Fruit fly (Drosophila melanogaster) whole organism, prepupa: ENCODE data around the gene Prp4k.

Experiments
- Blimp-1 ChIP-seq: fragments of 200-800 bp; sonication (Bioruptor generic); optimal IDR thresholded peaks from 3 replicates; lab custom pipeline; 2017; ENCODE audit warnings: missing biosample characterization, missing genetic modification characterization, mild to moderate bottlenecking, moderate library complexity, missing genetic modification reagents
- CG10669 ChIP-seq: fragments of 200-800 bp; sonication (Bioruptor generic); optimal IDR thresholded peaks from 3 replicates; lab custom pipeline; 2018; ENCODE audit warnings: missing biosample characterization, mild to moderate bottlenecking, missing genetic modification characterization, moderate library complexity
- CG11762 ChIP-seq: fragments of 200-800 bp; sonication (Bioruptor generic); optimal IDR thresholded peaks from 3 replicates; lab custom pipeline; 2016; ENCODE audit warnings: missing biosample characterization, missing genetic modification characterization; ENCODE audit not compliant: insufficient read depth
- CG11902 ChIP-seq: fragments of 200-800 bp; sonication (Bioruptor generic); optimal IDR thresholded peaks from 3 replicates; lab custom pipeline; 2016; ENCODE audit warnings: missing biosample characterization, missing genetic modification characterization
- CG15336 ChIP-seq: fragments of 200-800 bp; sonication (Bioruptor generic); IDR thresholded peaks from 2 replicates; pipeline ENCODE4 v1.3.6; 2022; ENCODE audit warnings: missing biosample characterization, missing genetic modification characterization
- CG1621 ChIP-seq: fragments of 200-800 bp; sonication (Bioruptor generic); optimal IDR thresholded peaks from 3 replicates; lab custom pipeline; 2018; ENCODE audit warnings: missing biosample characterization, mild to moderate bottlenecking, missing genetic modification characterization
- CG16779 ChIP-seq: fragments of 200-800 bp; sonication (Bioruptor generic); optimal IDR thresholded peaks from 3 replicates; lab custom pipeline; 2017; ENCODE audit warnings: missing biosample characterization, mild to moderate bottlenecking, missing genetic modification characterization
- CG31627 ChIP-seq: fragments of 200-800 bp; sonication (Bioruptor generic); optimal IDR thresholded peaks from 3 replicates; lab custom pipeline; 2016; ENCODE audit warnings: missing biosample characterization, missing genetic modification characterization
- CG32006 ChIP-seq: fragments of 200-800 bp; sonication (Bioruptor generic); optimal IDR thresholded peaks from 3 replicates; lab custom pipeline; 2017; ENCODE audit warnings: missing biosample characterization, mild to moderate bottlenecking, missing genetic modification characterization
- CG34406 ChIP-seq: fragments of 200-800 bp; sonication (Bioruptor generic); optimal IDR thresholded peaks from 3 replicates; lab custom pipeline; 2016; ENCODE audit warnings: missing biosample characterization, missing genetic modification characterization
- CG3919 ChIP-seq: fragments of 200-800 bp; sonication (Bioruptor generic); optimal IDR thresholded peaks from 3 replicates; lab custom pipeline; 2016; ENCODE audit warnings: missing biosample characterization, missing genetic modification characterization
- CG6163 ChIP-seq: fragments of 200-800 bp; sonication (Bioruptor generic); IDR thresholded peaks from 3 replicates; pipeline ENCODE4 v1.3.6; 2022; ENCODE audit warnings: missing biosample characterization, missing genetic modification characterization
- CG6276 ChIP-seq: fragments of 200-800 bp; sonication (Bioruptor generic); optimal IDR thresholded peaks from 2 replicates; lab custom pipeline; 2017; ENCODE audit warnings: missing biosample characterization, mild to moderate bottlenecking, missing genetic modification characterization
- CG6808 ChIP-seq: fragments of 200-800 bp; sonication (Bioruptor generic); optimal IDR thresholded peaks from 3 replicates; lab custom pipeline; 2017; ENCODE audit warnings: missing biosample characterization, missing genetic modification characterization, mild to moderate bottlenecking, moderate library complexity, missing genetic modification reagents
- CG6854 ChIP-seq: fragments of 200-800 bp; sonication (Bioruptor generic); optimal IDR thresholded peaks from 2 replicates; lab custom pipeline; 2017; ENCODE audit warnings: missing biosample characterization, mild to moderate bottlenecking, missing genetic modification characterization
- CG7368 ChIP-seq: fragments of 200-800 bp; sonication (Bioruptor generic); optimal IDR thresholded peaks from 3 replicates; lab custom pipeline; 2016; ENCODE audit warnings: missing biosample characterization, missing genetic modification characterization
- CG8119 ChIP-seq: fragments of 200-800 bp; sonication (Bioruptor generic); IDR thresholded peaks from 3 replicates; pipeline ENCODE4 v1.3.6; 2022; ENCODE audit warnings: missing biosample characterization, missing genetic modification characterization
- CG8319 ChIP-seq: fragments of 200-800 bp; sonication (Bioruptor generic); optimal IDR thresholded peaks from 3 replicates; lab custom pipeline; 2016; ENCODE audit warnings: missing biosample characterization, missing genetic modification characterization
- CG8632 ChIP-seq: fragments of 200-800 bp; sonication (Bioruptor generic); optimal IDR thresholded peaks from 3 replicates; lab custom pipeline; 2016; ENCODE audit warnings: missing biosample characterization, missing genetic modification characterization
- Eip75B ChIP-seq: fragments of 200-800 bp; sonication (Bioruptor generic); optimal IDR thresholded peaks from 3 replicates; lab custom pipeline; 2016; ENCODE audit warnings: missing biosample characterization, missing genetic modification characterization
- Eip78C ChIP-seq: fragments of 200-800 bp; sonication (Bioruptor generic); peaks from one replicate; lab custom pipeline; 2016; ENCODE audit warnings: missing biosample characterization, missing genetic modification characterization
- Ets96B ChIP-seq: fragments of 200-800 bp; optimal IDR thresholded peaks from 2 replicates; lab custom pipeline; 2019; ENCODE audit warnings: missing biosample characterization, mild to moderate bottlenecking, missing genetic modification characterization, moderate library complexity
- Gug ChIP-seq: fragments of 200-800 bp; sonication (Bioruptor generic); IDR thresholded peaks from 2 replicates; pipeline ENCODE4 v1.3.6; 2022; ENCODE audit warnings: missing biosample characterization, missing genetic modification characterization
- Hr4 ChIP-seq: fragments of 200-800 bp; sonication (Bioruptor generic); optimal IDR thresholded peaks from 3 replicates; lab custom pipeline; 2016; ENCODE audit warnings: missing biosample characterization, missing genetic modification characterization
- Lpt ChIP-seq: fragments of 200-800 bp; sonication (Bioruptor generic); optimal IDR thresholded peaks from 3 replicates; lab custom pipeline; 2016; ENCODE audit warnings: missing biosample characterization, missing genetic modification characterization
- Met ChIP-seq: fragments of 200-800 bp; sonication (Bioruptor generic); optimal IDR thresholded peaks from 3 replicates; lab custom pipeline; 2016; ENCODE audit warnings: missing biosample characterization, missing genetic modification characterization
- OdsH ChIP-seq: fragments of 200-800 bp; sonication (Bioruptor generic); optimal IDR thresholded peaks from 3 replicates; lab custom pipeline; 2016; ENCODE audit warnings: missing biosample characterization, missing genetic modification characterization
- Smox ChIP-seq: fragments of 200-800 bp; sonication (Bioruptor generic); optimal IDR thresholded peaks from 3 replicates; lab custom pipeline; 2016; ENCODE audit warnings: missing biosample characterization, missing genetic modification characterization
- Sox102F ChIP-seq: fragments of 200-800 bp; sonication (Bioruptor generic); optimal IDR thresholded peaks from 2 replicates; lab custom pipeline; 2016; ENCODE audit warnings: missing biosample characterization, mild to moderate bottlenecking, missing genetic modification characterization
- achi ChIP-seq: fragments of 200-800 bp; sonication (Bioruptor generic); optimal IDR thresholded peaks from 3 replicates; lab custom pipeline; 2016; ENCODE audit warnings: missing biosample characterization, missing genetic modification characterization
- acj6 ChIP-seq: fragments of 200-800 bp; sonication (Bioruptor generic); optimal IDR thresholded peaks from 3 replicates; lab custom pipeline; 2016; ENCODE audit warnings: missing biosample characterization, missing genetic modification characterization
- cyc ChIP-seq: fragments of 200-800 bp; sonication (Bioruptor generic); optimal IDR thresholded peaks from 3 replicates; lab custom pipeline; 2016; ENCODE audit warnings: missing biosample characterization, missing genetic modification characterization
- dsx ChIP-seq: fragments of 200-800 bp; optimal IDR thresholded peaks from 3 replicates; lab custom pipeline; 2019; ENCODE audit warnings: missing biosample characterization, mild to moderate bottlenecking, missing genetic modification characterization, moderate library complexity; ENCODE audit not compliant: poor library complexity, severe bottlenecking
- eg ChIP-seq: fragments of 200-800 bp; sonication (Bioruptor generic); IDR thresholded peaks from 3 replicates; pipeline ENCODE4 v1.3.6; 2022; ENCODE audit warnings: missing biosample characterization, missing genetic modification characterization
- esn ChIP-seq: fragments of 200-800 bp; sonication (Bioruptor generic); optimal IDR thresholded peaks from 2 replicates; lab custom pipeline; 2016; ENCODE audit warnings: missing biosample characterization, mild to moderate bottlenecking, missing genetic modification characterization, moderate library complexity
- fd85E ChIP-seq: fragments of 200-800 bp; sonication (Bioruptor generic); optimal IDR thresholded peaks from 3 replicates; lab custom pipeline; 2016; ENCODE audit warnings: missing biosample characterization, missing genetic modification characterization
- fkh ChIP-seq: fragments of 200-800 bp; sonication (Bioruptor generic); optimal IDR thresholded peaks from 3 replicates; lab custom pipeline; 2017; ENCODE audit warnings: missing biosample characterization, mild to moderate bottlenecking, missing genetic modification characterization, moderate library complexity
- pdm3 ChIP-seq: fragments of 200-800 bp; sonication (Bioruptor generic); optimal IDR thresholded peaks from 3 replicates; lab custom pipeline; 2016; ENCODE audit warnings: missing biosample characterization, missing genetic modification characterization
- salr ChIP-seq, 2 experiments: fragments of 200-800 bp; sonication (Bioruptor generic); optimal IDR thresholded peaks; 3 replicates each; lab custom pipeline; 2016 to 2018; ENCODE audit warnings: missing biosample characterization in 2 of 2, missing genetic modification characterization in 2 of 2, mild to moderate bottlenecking in 1 of 2
- spab ChIP-seq: fragments of 200-800 bp; sonication (Bioruptor generic); optimal IDR thresholded peaks from 2 replicates; lab custom pipeline; 2017; ENCODE audit warnings: missing biosample characterization, mild to moderate bottlenecking, missing genetic modification characterization, missing genetic modification reagents
- ss ChIP-seq, 2 experiments: fragments of 200-800 bp; sonication (Bioruptor generic); optimal IDR thresholded peaks; 2 replicates in 1 of 2; 3 replicates in 1 of 2; lab custom pipeline; 2017 to 2018; ENCODE audit warnings: mild to moderate bottlenecking in 2 of 2, missing biosample characterization in 2 of 2, missing genetic modification characterization in 2 of 2, moderate library complexity in 1 of 2
- svp ChIP-seq: fragments of 200-800 bp; sonication (Bioruptor generic); peaks from one replicate; lab custom pipeline; 2016; ENCODE audit warnings: missing biosample characterization, missing genetic modification characterization
- topi ChIP-seq: fragments of 200-800 bp; sonication (Bioruptor generic); optimal IDR thresholded peaks from 3 replicates; lab custom pipeline; 2016; ENCODE audit warnings: missing biosample characterization, missing genetic modification characterization
- vri ChIP-seq: fragments of 200-800 bp; sonication (Bioruptor generic); optimal IDR thresholded peaks from 3 replicates; lab custom pipeline; 2016; ENCODE audit warnings: missing biosample characterization, mild to moderate bottlenecking, missing genetic modification characterization

Prp4k gene

DNA sequence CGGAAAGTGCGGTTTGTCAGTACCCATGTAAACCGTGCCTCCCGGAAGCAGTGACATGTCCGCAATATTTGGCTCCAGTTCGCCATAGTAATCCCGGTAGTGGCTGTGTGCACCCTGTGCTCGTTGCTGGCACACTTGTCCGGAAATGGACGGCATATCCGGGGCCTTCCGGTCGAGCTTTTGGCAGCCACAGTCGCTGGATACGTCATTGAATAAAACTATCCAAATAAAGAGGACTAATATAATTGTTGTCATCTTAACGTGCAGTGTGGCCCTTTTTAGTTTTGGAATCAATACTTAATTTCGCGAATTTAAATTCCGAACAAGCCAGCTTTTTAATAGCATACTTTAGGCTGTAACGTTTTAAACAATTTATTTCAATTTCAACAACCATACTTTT lies 35.3 kb downstream of the Prp4k start, which contains the start of gene CG7049:
Gene CG7049 (minus strand): TSS at position 280 of the 400 bp plus-strand sequence.
- no peak for TF ChIP-seq CG6808 (GFP tag; lab: Kevin White, UChicago)
- TF ChIP-seq eg (GFP tag; lab: Robert Waterston, UW) = no peak
- TF ChIP-seq salr (GFP tag; optimal IDR thresholded peaks at IDR 0.05; lab: Kevin White, UChicago) = no peak
- peak; percentile 63 for TF ChIP-seq Eip78C (GFP tag; lab: Kevin White, UChicago)
- TF ChIP-seq topi (GFP tag; lab: Kevin White, UChicago) = no peak
- no peak for TF ChIP-seq esn (GFP tag; lab: Kevin White, UChicago)
- no peak for TF ChIP-seq ss (GFP tag; optimal IDR thresholded peaks at IDR 0.05; lab: Kevin White, UChicago)
- TF ChIP-seq fd85E = no peak
- no peak for TF ChIP-seq Blimp-1
- TF ChIP-seq spab (GFP tag; lab: Kevin White, UChicago) = no peak
- no peak for TF ChIP-seq acj6 (GFP tag; lab: Kevin White, UChicago)
- no peak for TF ChIP-seq OdsH (GFP tag; lab: Kevin White, UChicago)
- no peak for TF ChIP-seq CG31627 (GFP tag; lab: Kevin White, UChicago)
- TF ChIP-seq CG1621 (tag; lab: Kevin White, UChicago) = peak; percentile 18
- no peak for TF ChIP-seq Eip75B (GFP tag; lab: Kevin White, UChicago)
- TF ChIP-seq pdm3 = no peak
- TF ChIP-seq fkh (GFP tag; lab: Kevin White, UChicago) = peak; percentile 28
- TF ChIP-seq CG7368 (GFP tag; lab: Kevin White, UChicago) = no peak
- peak; percentile 8 for TF ChIP-seq CG6854 (GFP tag; lab: Kevin White, UChicago)
- TF ChIP-seq CG6276 = no peak
- TF ChIP-seq Ets96B = no peak
- TF ChIP-seq CG11902 (GFP tag; lab: Kevin White, UChicago) = no peak
- TF ChIP-seq CG11762 (GFP tag; lab: Kevin White, UChicago) = no peak
- no peak for TF ChIP-seq CG10669
- TF ChIP-seq CG16779 (tag; lab: Kevin White, UChicago) = no peak
- no peak for TF ChIP-seq Hr4 (GFP tag; lab: Kevin White, UChicago)
- TF ChIP-seq Smox (GFP tag; lab: Kevin White, UChicago) = no peak
- TF ChIP-seq CG6163 (GFP tag; lab: Robert Waterston, UW) = no peak

DNA sequence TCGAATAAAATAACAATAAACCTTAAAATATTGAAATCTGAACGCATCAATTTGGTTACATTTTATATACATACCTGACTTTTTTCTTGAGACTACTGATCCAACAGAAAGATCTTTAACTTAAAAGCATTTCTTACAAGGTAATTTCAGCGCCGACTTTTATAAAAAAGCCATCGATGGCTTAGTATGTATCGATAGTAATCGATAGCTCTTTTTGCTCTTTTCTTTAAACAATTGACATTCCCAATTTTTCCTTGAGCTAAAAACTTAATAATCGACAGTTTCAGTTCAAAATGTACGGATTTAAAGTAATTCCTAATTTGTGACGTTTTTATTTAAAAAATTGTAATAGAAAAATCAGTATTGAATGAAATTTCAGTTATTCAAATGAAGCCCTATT lies 36.8 kb downstream of the Prp4k start:
- no peak for TF ChIP-seq eg (GFP tag; lab: Robert Waterston, UW)
- TF ChIP-seq CG10669 = no peak
- TF ChIP-seq CG32006 (GFP tag; lab: Kevin White, UChicago) = no peak
- no peak for TF ChIP-seq Smox (GFP tag; lab: Kevin White, UChicago)
- peak; percentile 36 for TF ChIP-seq dsx (GFP tag; lab: Kevin White, UChicago)
- TF ChIP-seq achi (GFP tag; lab: Kevin White, UChicago) = peak; percentile 28
- TF ChIP-seq Hr4 (GFP tag; lab: Kevin White, UChicago) = no peak
- TF ChIP-seq CG15336 = no peak
- peak; percentile 49 for TF ChIP-seq Eip78C (GFP tag; lab: Kevin White, UChicago)
- peak; percentile 24 for TF ChIP-seq esn (GFP tag; lab: Kevin White, UChicago)

DNA sequence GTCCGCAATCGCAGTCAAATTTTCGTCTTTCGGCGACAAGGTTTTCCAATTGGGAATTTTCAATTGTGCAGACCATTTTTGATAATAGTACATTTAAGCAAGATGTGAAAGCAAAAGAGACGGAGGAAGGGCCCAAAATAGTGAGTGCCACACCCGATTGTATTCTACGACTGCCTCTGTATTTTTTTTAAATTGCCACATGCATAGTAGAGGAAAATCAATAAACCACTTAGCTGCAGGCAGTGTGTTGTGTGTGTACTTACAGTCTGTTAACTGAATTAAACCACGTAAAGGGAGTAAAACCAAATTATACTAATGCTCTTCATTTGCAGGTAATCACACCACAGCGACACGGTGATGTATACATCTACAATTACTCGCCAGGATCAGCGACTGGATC lies 39.5 kb downstream of the Prp4k start:
- TF ChIP-seq CG10669 = no peak
- no peak for TF ChIP-seq CG34406 (GFP tag; lab: Kevin White, UChicago)
- peak; percentile 21 for TF ChIP-seq Eip78C (GFP tag; lab: Kevin White, UChicago)
- no peak for TF ChIP-seq CG8319 (GFP tag; lab: Kevin White, UChicago)
- TF ChIP-seq, all 60 proteins: peak for 1

DNA sequence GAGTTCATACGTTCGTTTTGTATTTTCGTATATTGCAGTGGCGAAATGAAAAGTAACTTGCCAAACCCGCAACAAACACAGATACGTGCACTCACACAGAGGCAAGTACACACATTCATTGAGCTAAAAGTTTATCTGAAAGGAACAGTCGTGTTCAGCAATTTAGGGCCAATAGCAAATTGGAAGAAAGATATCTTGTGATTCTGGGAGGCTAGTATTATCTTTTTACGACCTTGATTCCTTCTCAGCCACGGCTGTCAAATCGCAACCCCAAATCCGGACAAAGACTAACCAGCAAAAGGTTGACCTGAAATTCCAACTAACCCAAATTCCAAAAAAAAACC lies 44.5 kb downstream of the Prp4k start:
- TF ChIP-seq Blimp-1 = peak; percentile 25
- TF ChIP-seq Eip75B (GFP tag; lab: Kevin White, UChicago) = no peak
- TF ChIP-seq CG3919 (GFP tag; lab: Kevin White, UChicago) = peak; percentile 2
- TF ChIP-seq Smox (GFP tag; lab: Kevin White, UChicago) = no peak
- TF ChIP-seq Met (GFP tag; lab: Kevin White, UChicago) = peak; percentile 28
- 0 out of 3 replicates have a peak, but pooled peaks have one; percentile 9 for TF ChIP-seq CG8119 (GFP tag; lab: Robert Waterston, UW)
- TF ChIP-seq topi (GFP tag; lab: Kevin White, UChicago) = no peak
- TF ChIP-seq dsx (GFP tag; lab: Kevin White, UChicago) = no peak
- no peak for TF ChIP-seq vri
- TF ChIP-seq Sox102F (GFP tag; lab: Kevin White, UChicago) = no peak
- TF ChIP-seq OdsH (GFP tag; lab: Kevin White, UChicago) = no peak
- no peak for TF ChIP-seq Lpt (GFP tag; lab: Kevin White, UChicago)
- TF ChIP-seq CG8632 = peak; percentile 4
- peak; percentile 28 for TF ChIP-seq cyc
- TF ChIP-seq Ets96B = no peak
- no peak for TF ChIP-seq eg (GFP tag; lab: Robert Waterston, UW)
- no peak for TF ChIP-seq CG16779 (tag; lab: Kevin White, UChicago)
- no peak for TF ChIP-seq Gug
- TF ChIP-seq CG11902 (GFP tag; lab: Kevin White, UChicago) = no peak
- no peak for TF ChIP-seq CG34406 (GFP tag; lab: Kevin White, UChicago)
- TF ChIP-seq svp (GFP tag; lab: Kevin White, UChicago) = peak; percentile 56
- no peak for TF ChIP-seq acj6 (GFP tag; lab: Kevin White, UChicago)
